Worm (Caenorhabditis elegans) whole organism, L3 larva: ENCODE results near the gene usp-33.

Experiments used
- mdl-1 ChIP-seq: fragments of 150-350 bp; optimal IDR thresholded peaks from 2 replicates; lab custom pipeline; 2014; ENCODE audit warnings: missing biosample characterization, missing genetic modification characterization
- nhr-237 ChIP-seq: fragments of 150-350 bp; optimal IDR thresholded peaks from 2 replicates; lab custom pipeline; 2014; ENCODE audit warnings: missing biosample characterization, missing genetic modification characterization
- snpc-4 ChIP-seq: fragments of 150-350 bp; optimal IDR thresholded peaks from 2 replicates; lab custom pipeline; 2014; ENCODE audit warnings: missing biosample characterization, missing genetic modification characterization

- TF ChIP-seq nhr-237 = no peak
- no peak for TF ChIP-seq mdl-1 (tag; lab: Kevin White, UChicago)
- TF ChIP-seq snpc-4 = no peak
These were observed 51.5 kb downstream of the usp-33 start, which contains the start of gene H08J19.1 for ce11 chrX:15642638-15643037.
